Worm (Caenorhabditis elegans): ENCODE results near the gene ZK1290.13.

DNA sequence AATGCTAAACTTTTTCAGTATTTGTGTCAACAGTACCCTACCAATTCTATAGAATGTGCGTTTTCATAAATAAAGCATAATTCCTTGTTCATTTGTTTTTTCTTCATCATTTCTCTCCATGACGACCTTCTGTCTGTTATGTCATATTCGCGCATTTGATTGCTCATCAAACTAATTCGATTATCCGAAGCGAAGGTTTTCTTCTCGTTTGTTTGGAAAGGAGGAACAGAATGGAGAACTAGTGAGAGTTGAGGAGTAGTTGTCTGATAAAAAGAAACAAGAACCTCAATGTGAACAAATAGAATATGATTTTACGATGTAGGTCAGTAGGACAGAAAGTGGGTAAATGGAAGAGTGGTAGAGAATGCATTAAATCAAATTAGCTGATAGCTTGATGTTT, 27.8 kb downstream of the ZK1290.13 start:
- TF ChIP-seq ces-1 (GFP tag; optimal IDR thresholded peaks at IDR 0.05) (no peak), dpl-1 (GFP tag; optimal IDR thresholded peaks at IDR 0.05) (no peak), dmd-6 (GFP tag; IDR thresholded peaks at IDR 0.05) (no peak), nhr-28 (tag; optimal IDR thresholded peaks at IDR 0.05) (no peak), tra-1 (GFP tag; IDR thresholded peaks at IDR 0.05) (no peak), lin-13 (GFP tag; optimal IDR thresholded peaks at IDR 0.05) (no peak), egl-27 (tag; optimal IDR thresholded peaks at IDR 0.05) (no peak), spr-3 (GFP tag; optimal IDR thresholded peaks at IDR 0.05) (no peak), fos-1 (tag; optimal IDR thresholded peaks at IDR 0.05) (no peak), nhr-11 (tag; optimal IDR thresholded peaks at IDR 0.05) (no peak), ceh-82 (tag; optimal IDR thresholded peaks at IDR 0.05) (no peak)

Data from whole organism, L4 larva.